Worm (Caenorhabditis elegans) whole organism, late embryonic: Measurements from ENCODE around the gene rmd-1.

Experiments
- elt-2 ChIP-seq: sonication (generic microtip); optimal IDR thresholded peaks from 2 replicates; lab custom pipeline; 2016; ENCODE audit warnings: missing genetic modification reagents, missing genetic modification characterization, missing compliant biosample characterization
- elt-4 ChIP-seq: sonication (generic microtip); optimal IDR thresholded peaks from 2 replicates; lab custom pipeline; 2016; ENCODE audit warnings: missing genetic modification characterization, missing compliant biosample characterization
- pag-3 ChIP-seq: sonication (generic microtip); optimal IDR thresholded peaks from 2 replicates; lab custom pipeline; 2016; ENCODE audit warnings: missing compliant biosample characterization, missing genetic modification characterization, borderline replicate concordance
- pha-4 ChIP-seq: fragments of 150-350 bp; optimal IDR thresholded peaks from 2 replicates; lab custom pipeline; 2018; ENCODE audit warnings: missing biosample characterization, missing genetic modification reagents, missing genetic modification characterization
- pqm-1 ChIP-seq: sonication (generic microtip); optimal IDR thresholded peaks from 2 replicates; lab custom pipeline; 2016; ENCODE audit warnings: missing genetic modification characterization, missing compliant biosample characterization
- sox-2 ChIP-seq: fragments of 200-800 bp; sonication (Bioruptor generic); IDR thresholded peaks from 2 replicates; pipeline ENCODE4 v1.3.6; 2022; ENCODE audit warnings: missing genetic modification reagents, missing genetic modification characterization, missing compliant biosample characterization
- unc-42 ChIP-seq: sonication (generic microtip); optimal IDR thresholded peaks from 2 replicates; lab custom pipeline; 2016; ENCODE audit warnings: missing genotype, missing genetic modification characterization, missing compliant biosample characterization

DNA sequence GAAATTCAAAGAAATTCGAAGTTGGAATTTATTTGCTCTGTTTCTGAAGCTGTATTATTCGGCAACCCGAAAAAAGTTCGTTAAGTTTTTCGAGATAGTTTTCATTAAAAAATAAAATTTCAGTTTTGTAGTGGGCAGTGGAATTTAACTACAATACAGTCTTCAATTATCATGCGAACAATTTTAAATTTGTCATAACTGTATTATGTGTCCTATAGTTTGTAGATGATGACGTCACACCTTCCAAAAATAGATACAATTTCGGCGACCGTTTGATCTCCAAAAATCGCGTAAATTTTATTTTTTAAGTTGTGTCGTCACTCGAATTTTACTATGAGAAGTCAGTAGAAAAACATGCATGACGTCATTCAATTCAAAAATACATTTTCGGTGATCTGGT, 45.7 kb upstream of the rmd-1 start:
- TF ChIP-seq sox-2 (GFP tag; lab: Robert Waterston, UW) (no peak), elt-4 (tag; lab: Kevin White, UChicago) (no peak), elt-2 (no peak), pag-3 (tag; lab: Kevin White, UChicago) (no peak), pqm-1 (tag; lab: Kevin White, UChicago) (no peak), pha-4 (tag; lab: Kevin White, UChicago) (no peak), unc-42 (tag; lab: Kevin White, UChicago) (no peak)
